Fruit fly (Drosophila melanogaster) whole organism, embryonic: Measurements from ENCODE around the gene CG10694.

Experiments
- Atf3 ChIP-seq: fragments of 200-800 bp; sonication (Bioruptor generic); optimal IDR thresholded peaks from 3 replicates; lab custom pipeline; 2016; ENCODE audit warnings: missing biosample characterization, missing genetic modification characterization
- BEAF-32 ChIP-seq: fragments of 200-800 bp; sonication (Bioruptor generic); optimal IDR thresholded peaks from 3 replicates; lab custom pipeline; 2017; ENCODE audit warnings: missing biosample characterization, missing genetic modification characterization, mild to moderate bottlenecking, moderate library complexity, missing genetic modification reagents
- Blimp-1 ChIP-seq: fragments of 200-800 bp; sonication (Bioruptor generic); optimal IDR thresholded peaks from 3 replicates; lab custom pipeline; 2018; ENCODE audit warnings: missing biosample characterization, missing genetic modification characterization, mild to moderate bottlenecking, moderate library complexity, missing genetic modification reagents
- C15 ChIP-seq: fragments of 200-800 bp; sonication (Bioruptor generic); IDR thresholded peaks from 3 replicates; pipeline ENCODE4 v1.3.6; 2022; ENCODE audit warnings: missing biosample characterization, missing genetic modification characterization
- CG10147 ChIP-seq: fragments of 200-800 bp; sonication (Bioruptor generic); optimal IDR thresholded peaks from 2 replicates; lab custom pipeline; 2019; ENCODE audit warnings: missing biosample characterization, mild to moderate bottlenecking, missing genetic modification characterization, moderate library complexity
- CG10543 ChIP-seq: fragments of 200-800 bp; sonication (Bioruptor generic); optimal IDR thresholded peaks from 3 replicates; lab custom pipeline; 2017; ENCODE audit warnings: missing biosample characterization, mild to moderate bottlenecking, missing genetic modification characterization, moderate library complexity
- CG10979 ChIP-seq: fragments of 200-800 bp; sonication (Bioruptor generic); optimal IDR thresholded peaks from 2 replicates; lab custom pipeline; 2018; ENCODE audit warnings: missing biosample characterization, mild to moderate bottlenecking, missing genetic modification characterization, moderate library complexity
- CG11093 ChIP-seq: fragments of 200-800 bp; sonication (Bioruptor generic); IDR thresholded peaks from 3 replicates; pipeline ENCODE4 v1.3.6; 2022; ENCODE audit warnings: missing biosample characterization, missing genetic modification characterization
- CG12155 ChIP-seq: fragments of 200-800 bp; sonication (Bioruptor generic); optimal IDR thresholded peaks from 3 replicates; lab custom pipeline; 2016; ENCODE audit warnings: missing biosample characterization, missing genetic modification characterization
- CG12236 ChIP-seq: fragments of 200-800 bp; sonication (Bioruptor generic); optimal IDR thresholded peaks from 2 replicates; lab custom pipeline; 2016; ENCODE audit warnings: missing biosample characterization, missing genetic modification characterization
- CG12744 ChIP-seq: fragments of 200-800 bp; sonication (Bioruptor generic); optimal IDR thresholded peaks from 2 replicates; lab custom pipeline; 2016; ENCODE audit warnings: missing biosample characterization, missing genetic modification characterization
- CG13424 ChIP-seq: fragments of 200-800 bp; sonication (Bioruptor generic); optimal IDR thresholded peaks from 2 replicates; lab custom pipeline; 2019; ENCODE audit warnings: missing biosample characterization, mild to moderate bottlenecking, missing genetic modification characterization, moderate library complexity
- CG14441 ChIP-seq: fragments of 200-800 bp; sonication (Bioruptor generic); IDR thresholded peaks from 2 replicates; pipeline ENCODE4 v1.3.6; 2022; ENCODE audit warnings: missing biosample characterization, missing genetic modification characterization
- CG14667 ChIP-seq: fragments of 200-800 bp; sonication (Bioruptor generic); IDR thresholded peaks from 2 replicates; pipeline ENCODE4 v1.3.6; 2022; ENCODE audit warnings: missing biosample characterization, missing genetic modification characterization
- CG1529 ChIP-seq: fragments of 200-800 bp; sonication (Bioruptor generic); optimal IDR thresholded peaks from 3 replicates; lab custom pipeline; 2018; ENCODE audit warnings: missing biosample characterization, missing genetic modification characterization
- CG1603 ChIP-seq: fragments of 200-800 bp; sonication (Bioruptor generic); optimal IDR thresholded peaks from 2 replicates; lab custom pipeline; 2019; ENCODE audit warnings: missing biosample characterization, mild to moderate bottlenecking, missing genetic modification characterization, moderate library complexity
- CG16779 ChIP-seq: fragments of 200-800 bp; sonication (Bioruptor generic); IDR thresholded peaks from 2 replicates; pipeline ENCODE4 v1.3.6; 2022; ENCODE audit warnings: missing biosample characterization, missing genetic modification characterization
- CG16863 ChIP-seq: fragments of 200-800 bp; sonication (Bioruptor generic); optimal IDR thresholded peaks from 3 replicates; lab custom pipeline; 2016; ENCODE audit warnings: missing biosample characterization, missing genetic modification characterization
- CG17359 ChIP-seq: fragments of 200-800 bp; sonication (Bioruptor generic); optimal IDR thresholded peaks from 3 replicates; lab custom pipeline; 2018; ENCODE audit warnings: missing biosample characterization, mild to moderate bottlenecking, missing genetic modification characterization, moderate library complexity
- CG17829 ChIP-seq: fragments of 200-800 bp; optimal IDR thresholded peaks from 2 replicates; lab custom pipeline; 2019; ENCODE audit warnings: missing biosample characterization, mild to moderate bottlenecking, missing genetic modification characterization, moderate library complexity
- CG18011 ChIP-seq: fragments of 200-800 bp; sonication (Bioruptor generic); optimal IDR thresholded peaks from 2 replicates; lab custom pipeline; 2017; ENCODE audit warnings: missing biosample characterization, missing genetic modification characterization, mild to moderate bottlenecking, moderate library complexity, missing genotype
- CG32767 ChIP-seq: fragments of 200-800 bp; sonication (Bioruptor generic); IDR thresholded peaks from 2 replicates; pipeline ENCODE4 v1.3.6; 2022; ENCODE audit warnings: missing biosample characterization, missing genetic modification characterization
- CG4360 ChIP-seq: fragments of 200-800 bp; sonication (Bioruptor generic); IDR thresholded peaks from 2 replicates; pipeline ENCODE4 v1.3.6; 2022; ENCODE audit warnings: missing biosample characterization, missing genetic modification characterization
- CG6765 ChIP-seq: fragments of 200-800 bp; sonication (Bioruptor generic); optimal IDR thresholded peaks from 3 replicates; lab custom pipeline; 2017; ENCODE audit warnings: missing biosample characterization, mild to moderate bottlenecking, missing genetic modification characterization
- CG6813 ChIP-seq: fragments of 200-800 bp; sonication (Bioruptor generic); optimal IDR thresholded peaks from 2 replicates; lab custom pipeline; 2017; ENCODE audit warnings: missing biosample characterization, missing genetic modification characterization, mild to moderate bottlenecking, moderate library complexity, missing genetic modification reagents
- CG7928 ChIP-seq: fragments of 200-800 bp; sonication (Bioruptor generic); optimal IDR thresholded peaks from 2 replicates; lab custom pipeline; 2017; ENCODE audit warnings: missing biosample characterization, mild to moderate bottlenecking, missing genetic modification characterization
- Camta ChIP-seq: fragments of 200-800 bp; sonication (Bioruptor generic); optimal IDR thresholded peaks from 2 replicates; lab custom pipeline; 2016; ENCODE audit warnings: missing biosample characterization, missing genetic modification characterization
- D19A ChIP-seq: fragments of 200-800 bp; optimal IDR thresholded peaks from 3 replicates; lab custom pipeline; 2019; ENCODE audit warnings: missing biosample characterization, mild to moderate bottlenecking, missing genetic modification characterization, moderate library complexity
- Deaf1 ChIP-seq: fragments of 200-800 bp; optimal IDR thresholded peaks from 3 replicates; lab custom pipeline; 2019; ENCODE audit warnings: missing biosample characterization, mild to moderate bottlenecking, missing genetic modification characterization, moderate library complexity
- E2f1 ChIP-seq: fragments of 200-800 bp; sonication (Bioruptor generic); IDR thresholded peaks from 2 replicates; pipeline ENCODE4 v1.3.6; 2022; ENCODE audit warnings: missing biosample characterization, missing genetic modification characterization
- Ets65A ChIP-seq: fragments of 200-800 bp; sonication (Bioruptor generic); peaks from one replicate; lab custom pipeline; 2016; ENCODE audit warnings: missing biosample characterization, missing genetic modification characterization
- Kr ChIP-seq: fragments of 200-800 bp; sonication (Bioruptor generic); optimal IDR thresholded peaks from 2 replicates; lab custom pipeline; 2017; ENCODE audit warnings: missing biosample characterization, mild to moderate bottlenecking, missing genetic modification characterization
- Nf-YB ChIP-seq: fragments of 200-800 bp; sonication (Bioruptor generic); optimal IDR thresholded peaks from 3 replicates; lab custom pipeline; 2019; ENCODE audit warnings: missing biosample characterization, mild to moderate bottlenecking, missing genetic modification characterization, moderate library complexity
- Poxn ChIP-seq: fragments of 200-800 bp; sonication (Bioruptor generic); IDR thresholded peaks from 2 replicates; pipeline ENCODE4 v1.3.6; 2022; ENCODE audit warnings: missing biosample characterization, missing genetic modification characterization
- Ravus ChIP-seq: fragments of 200-800 bp; sonication (Bioruptor generic); IDR thresholded peaks from 2 replicates; pipeline ENCODE4 v1.3.6; 2022; ENCODE audit warnings: missing biosample characterization, missing genetic modification characterization
- bcd ChIP-seq: fragments of 200-800 bp; sonication (Bioruptor generic); optimal IDR thresholded peaks from 2 replicates; lab custom pipeline; 2017; ENCODE audit warnings: missing biosample characterization, mild to moderate bottlenecking, missing genetic modification characterization
- caup ChIP-seq: fragments of 200-800 bp; sonication (Bioruptor generic); optimal IDR thresholded peaks from 3 replicates; lab custom pipeline; 2017; ENCODE audit warnings: missing biosample characterization, mild to moderate bottlenecking, missing genetic modification characterization, moderate library complexity; ENCODE audit not compliant: severe bottlenecking
- dan ChIP-seq: fragments of 200-800 bp; sonication (Bioruptor generic); IDR thresholded peaks from 2 replicates; pipeline ENCODE4 v1.3.6; 2022; ENCODE audit warnings: missing biosample characterization, missing genetic modification characterization
- dm ChIP-seq: fragments of 200-800 bp; sonication (Bioruptor generic); optimal IDR thresholded peaks from 3 replicates; lab custom pipeline; 2016; ENCODE audit warnings: missing biosample characterization, missing genetic modification characterization
- fd3F ChIP-seq: fragments of 200-800 bp; sonication (Bioruptor generic); optimal IDR thresholded peaks from 2 replicates; lab custom pipeline; 2018; ENCODE audit warnings: missing biosample characterization, mild to moderate bottlenecking, missing genetic modification characterization, moderate library complexity
- ftz-f1 ChIP-seq: fragments of 200-800 bp; sonication (Bioruptor generic); optimal IDR thresholded peaks from 2 replicates; lab custom pipeline; 2016; ENCODE audit warnings: missing biosample characterization, missing genetic modification characterization
- gfzf ChIP-seq: fragments of 200-800 bp; sonication (Bioruptor generic); optimal IDR thresholded peaks from 2 replicates; lab custom pipeline; 2016; ENCODE audit warnings: missing biosample characterization, mild to moderate bottlenecking, missing genetic modification characterization, moderate library complexity
- maf-S ChIP-seq: fragments of 200-800 bp; sonication (Bioruptor generic); optimal IDR thresholded peaks from 2 replicates; lab custom pipeline; 2016; ENCODE audit warnings: missing biosample characterization, missing genetic modification characterization
- mirr ChIP-seq: fragments of 200-800 bp; sonication (Bioruptor generic); optimal IDR thresholded peaks from 3 replicates; lab custom pipeline; 2018; ENCODE audit warnings: missing biosample characterization, mild to moderate bottlenecking, missing genetic modification characterization
- pita ChIP-seq: fragments of 200-800 bp; sonication (Bioruptor generic); optimal IDR thresholded peaks from 2 replicates; lab custom pipeline; 2017; ENCODE audit warnings: missing biosample characterization, mild to moderate bottlenecking, missing genetic modification characterization
- pzg ChIP-seq: fragments of 200-800 bp; sonication (Bioruptor generic); optimal IDR thresholded peaks from 3 replicates; lab custom pipeline; 2018; ENCODE audit warnings: missing biosample characterization, mild to moderate bottlenecking, missing genetic modification characterization, moderate library complexity
- row ChIP-seq: fragments of 200-800 bp; sonication (Bioruptor generic); IDR thresholded peaks from 3 replicates; pipeline ENCODE4 v1.3.6; 2022; ENCODE audit warnings: missing biosample characterization, missing genetic modification characterization
- slou ChIP-seq: fragments of 200-800 bp; sonication (Bioruptor generic); optimal IDR thresholded peaks from 3 replicates; lab custom pipeline; 2016; ENCODE audit warnings: missing biosample characterization, missing genetic modification characterization
- sr ChIP-seq: fragments of 200-800 bp; sonication (Bioruptor generic); IDR thresholded peaks from 3 replicates; pipeline ENCODE4 v1.3.6; 2022; ENCODE audit warnings: missing biosample characterization, missing genetic modification characterization
- tup ChIP-seq: fragments of 200-800 bp; sonication (Bioruptor generic); optimal IDR thresholded peaks from 2 replicates; lab custom pipeline; 2016; ENCODE audit warnings: missing biosample characterization, mild to moderate bottlenecking, missing genetic modification characterization, moderate library complexity

CG10694 gene

dm6 chr3R:24141013-24141592 is 33.9 kb downstream of the CG10694 start, which contains the start of gene Kal1 (continued):
- peak; percentile 85 for TF ChIP-seq Ets65A (GFP tag; lab: Kevin White, UChicago)
- TF ChIP-seq CG10543 (GFP tag; lab: Kevin White, UChicago) = peak; percentile 66
- TF ChIP-seq CG16863 (GFP tag; lab: Kevin White, UChicago) = peak; percentile 45
- no peak for TF ChIP-seq Poxn (GFP tag; lab: Robert Waterston, UW)
- TF ChIP-seq CG12236 (GFP tag; lab: Kevin White, UChicago) = no peak
- peak; percentile 80 for TF ChIP-seq fd3F
- peak; percentile 39 for TF ChIP-seq Camta (GFP tag; lab: Kevin White, UChicago)
- peak; percentile 96 for TF ChIP-seq Blimp-1 (GFP tag; lab: Kevin White, UChicago)
- peak; percentile 56 for TF ChIP-seq tup (GFP tag; lab: Kevin White, UChicago)
- TF ChIP-seq pzg = no peak
- no peak for TF ChIP-seq ftz-f1 (GFP tag; lab: Kevin White, UChicago)
- peak; percentile 82 for TF ChIP-seq Nf-YB (GFP tag; lab: Kevin White, UChicago)
- no peak for TF ChIP-seq Kr (GFP tag; lab: Kevin White, UChicago)
- TF ChIP-seq CG13424 = peak; percentile 95
- peak; percentile 94 for TF ChIP-seq CG1529 (GFP tag; lab: Kevin White, UChicago)
- TF ChIP-seq pita (GFP tag; lab: Kevin White, UChicago) = no peak
- TF ChIP-seq caup (GFP tag; lab: Kevin White, UChicago) = peak; percentile 81
- TF ChIP-seq row (GFP tag; lab: Robert Waterston, UW) = peak; percentile 97
- no peak for TF ChIP-seq BEAF-32 (GFP tag; lab: Kevin White, UChicago)
- peak; percentile 74 for TF ChIP-seq CG6765 (GFP tag; lab: Kevin White, UChicago)
- TF ChIP-seq Ravus (GFP tag; lab: Robert Waterston, UW) = peak; percentile 67; the same call in 1 of the 2 replicates
- TF ChIP-seq Deaf1 = peak; percentile 71
- TF ChIP-seq maf-S = no peak
- TF ChIP-seq D19A (tag; lab: Kevin White, UChicago) = peak; percentile 93
- TF ChIP-seq gfzf (GFP tag; lab: Kevin White, UChicago) = no peak
- TF ChIP-seq CG10979 (tag; lab: Kevin White, UChicago) = peak; percentile 97
- TF ChIP-seq E2f1 (GFP tag; lab: Robert Waterston, UW) = peak; percentile 88
- TF ChIP-seq CG11093 = peak; percentile 84
- peak; percentile 91 for TF ChIP-seq CG6813 (GFP tag; lab: Kevin White, UChicago)
- peak; percentile 44; the same call in 1 of the 3 replicates for TF ChIP-seq sr
- peak; percentile 95 for TF ChIP-seq CG17829 (tag; lab: Kevin White, UChicago)
- TF ChIP-seq CG4360 (GFP tag; lab: Robert Waterston, UW) = peak; percentile 68
- peak; percentile 88 for TF ChIP-seq CG1603 (tag; lab: Kevin White, UChicago)
- TF ChIP-seq CG14441 = peak; percentile 90
- no peak for TF ChIP-seq CG16779 (GFP tag; lab: Robert Waterston, UW)
- TF ChIP-seq CG12744 (GFP tag; lab: Kevin White, UChicago) = no peak
- no peak for TF ChIP-seq Atf3 (GFP tag; lab: Kevin White, UChicago)
- peak; percentile 18 for TF ChIP-seq CG7928
- peak; percentile 90 for TF ChIP-seq bcd (GFP tag; lab: Kevin White, UChicago)
- peak; percentile 37; the same call in 1 of the 2 replicates for TF ChIP-seq dan (GFP tag; lab: Robert Waterston, UW)
- TF ChIP-seq CG10147 = peak; percentile 79
- TF ChIP-seq dm = no peak
- peak; percentile 9 for TF ChIP-seq slou (GFP tag; lab: Kevin White, UChicago)
- peak; percentile 96 for TF ChIP-seq CG17359
- TF ChIP-seq CG18011 (GFP tag; lab: Kevin White, UChicago) = peak; percentile 55
- peak; percentile 68; the same call in 1 of the 3 replicates for TF ChIP-seq C15 (GFP tag; lab: Robert Waterston, UW)
- no peak for TF ChIP-seq mirr (GFP tag; lab: Kevin White, UChicago)
- TF ChIP-seq CG12155 = peak; percentile 73
- peak; percentile 95 for TF ChIP-seq CG32767 (GFP tag; lab: Robert Waterston, UW)
- TF ChIP-seq CG14667 (GFP tag; lab: Robert Waterston, UW) = peak; percentile 81
